Worm (Caenorhabditis elegans): ENCODE results near the gene nuo-1.

DNA sequence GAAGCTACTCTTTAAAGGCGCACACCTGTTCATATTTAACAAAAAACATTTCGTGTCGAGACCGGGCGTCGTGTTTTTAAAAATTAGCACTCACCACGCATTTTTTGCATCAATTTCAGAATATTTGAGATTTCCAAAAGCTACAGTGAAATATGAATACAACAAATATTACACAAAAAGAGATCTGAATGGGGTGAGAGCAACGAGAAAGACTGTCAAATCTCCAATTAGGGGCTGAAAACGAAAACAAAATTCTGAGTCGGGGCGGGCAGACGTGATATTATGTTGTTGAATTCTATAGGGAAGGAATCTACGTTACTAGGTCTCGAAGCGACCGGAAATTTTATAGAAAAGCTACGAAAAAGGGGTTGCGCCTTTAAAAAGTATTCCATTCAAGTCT lies 6.0 kb downstream of the nuo-1 start, which contains the start of gene C09H10.5:
- TF ChIP-seq W03F9.2 (tag; optimal IDR thresholded peaks at IDR 0.05): no peak
- TF ChIP-seq dao-5 (tag; optimal IDR thresholded peaks at IDR 0.05): no peak
- TF ChIP-seq him-1 (tag; optimal IDR thresholded peaks at IDR 0.05): no peak

Data from whole organism, L4/young adult.